Worm (Caenorhabditis elegans) whole organism, mixed stage, embryonic: ENCODE results near the gene spin-4.
A peak's percentile ranks its signal among the peaks of the same experiment; 100 is the strongest.

Experiments
- bed-3 ChIP-seq: fragments of 200-800 bp; sonication (Bioruptor generic); optimal IDR thresholded peaks from 3 replicates; lab custom pipeline; 2018; ENCODE audit warnings: mild to moderate bottlenecking, missing genetic modification characterization, moderate library complexity, missing compliant biosample characterization
- blmp-1 ChIP-seq: fragments of 150-350 bp; optimal IDR thresholded peaks from 2 replicates; lab custom pipeline; 2014; ENCODE audit warnings: missing biosample characterization, missing genetic modification characterization
- elt-1 ChIP-seq: sonication (generic microtip); optimal IDR thresholded peaks from 2 replicates; lab custom pipeline; 2017; ENCODE audit warnings: missing genetic modification characterization, mild to moderate bottlenecking, missing compliant biosample characterization, antibody characterized with exemption, moderate library complexity, borderline replicate concordance; ENCODE audit not compliant: insufficient read depth
- zip-8 ChIP-seq: fragments of 150-350 bp; optimal IDR thresholded peaks from 2 replicates; lab custom pipeline; 2014; ENCODE audit warnings: missing biosample characterization, missing genetic modification characterization

- TF ChIP-seq bed-3 (GFP tag; lab: Kevin White, UChicago) = no peak
- TF ChIP-seq elt-1 (tag; lab: Kevin White, UChicago) = no peak
- TF ChIP-seq blmp-1 (tag; lab: Kevin White, UChicago) = peak; percentile 32
- TF ChIP-seq zip-8 = no peak
Measured at ce11 chrIII:12687872-12688375, at the start of gene spin-4, which contains the start of gene rsp-3.
